Fruit fly (Drosophila melanogaster) whole organism, prepupa: ENCODE data around the gene CG13358.
A peak's percentile ranks its signal among the peaks of the same experiment; 100 is the strongest.

Experiments
- Blimp-1 ChIP-seq: fragments of 200-800 bp; sonication (Bioruptor generic); optimal IDR thresholded peaks from 3 replicates; lab custom pipeline; 2017; ENCODE audit warnings: missing biosample characterization, missing genetic modification characterization, mild to moderate bottlenecking, moderate library complexity, missing genetic modification reagents
- CG10631 ChIP-seq: fragments of 200-800 bp; sonication (Bioruptor generic); optimal IDR thresholded peaks from 2 replicates; lab custom pipeline; 2016; ENCODE audit warnings: missing biosample characterization, missing genetic modification characterization
- CG10669 ChIP-seq: fragments of 200-800 bp; sonication (Bioruptor generic); optimal IDR thresholded peaks from 3 replicates; lab custom pipeline; 2018; ENCODE audit warnings: missing biosample characterization, mild to moderate bottlenecking, missing genetic modification characterization, moderate library complexity
- CG11902 ChIP-seq: fragments of 200-800 bp; sonication (Bioruptor generic); optimal IDR thresholded peaks from 3 replicates; lab custom pipeline; 2016; ENCODE audit warnings: missing biosample characterization, missing genetic modification characterization
- CG15336 ChIP-seq: fragments of 200-800 bp; sonication (Bioruptor generic); IDR thresholded peaks from 2 replicates; pipeline ENCODE4 v1.3.6; 2022; ENCODE audit warnings: missing biosample characterization, missing genetic modification characterization
- CG1621 ChIP-seq: fragments of 200-800 bp; sonication (Bioruptor generic); optimal IDR thresholded peaks from 3 replicates; lab custom pipeline; 2018; ENCODE audit warnings: missing biosample characterization, mild to moderate bottlenecking, missing genetic modification characterization
- CG16779 ChIP-seq: fragments of 200-800 bp; sonication (Bioruptor generic); optimal IDR thresholded peaks from 3 replicates; lab custom pipeline; 2017; ENCODE audit warnings: missing biosample characterization, mild to moderate bottlenecking, missing genetic modification characterization
- CG31627 ChIP-seq: fragments of 200-800 bp; sonication (Bioruptor generic); optimal IDR thresholded peaks from 3 replicates; lab custom pipeline; 2016; ENCODE audit warnings: missing biosample characterization, missing genetic modification characterization
- CG32006 ChIP-seq: fragments of 200-800 bp; sonication (Bioruptor generic); optimal IDR thresholded peaks from 3 replicates; lab custom pipeline; 2017; ENCODE audit warnings: missing biosample characterization, mild to moderate bottlenecking, missing genetic modification characterization
- CG34406 ChIP-seq: fragments of 200-800 bp; sonication (Bioruptor generic); optimal IDR thresholded peaks from 3 replicates; lab custom pipeline; 2016; ENCODE audit warnings: missing biosample characterization, missing genetic modification characterization
- CG3919 ChIP-seq: fragments of 200-800 bp; sonication (Bioruptor generic); optimal IDR thresholded peaks from 3 replicates; lab custom pipeline; 2016; ENCODE audit warnings: missing biosample characterization, missing genetic modification characterization
- CG6792 ChIP-seq: fragments of 200-800 bp; sonication (Bioruptor generic); optimal IDR thresholded peaks from 3 replicates; lab custom pipeline; 2016; ENCODE audit warnings: missing biosample characterization, missing genetic modification characterization
- CG6808 ChIP-seq: fragments of 200-800 bp; sonication (Bioruptor generic); optimal IDR thresholded peaks from 3 replicates; lab custom pipeline; 2017; ENCODE audit warnings: missing biosample characterization, missing genetic modification characterization, mild to moderate bottlenecking, moderate library complexity, missing genetic modification reagents
- CG6854 ChIP-seq: fragments of 200-800 bp; sonication (Bioruptor generic); optimal IDR thresholded peaks from 2 replicates; lab custom pipeline; 2017; ENCODE audit warnings: missing biosample characterization, mild to moderate bottlenecking, missing genetic modification characterization
- CG8119 ChIP-seq: fragments of 200-800 bp; sonication (Bioruptor generic); IDR thresholded peaks from 3 replicates; pipeline ENCODE4 v1.3.6; 2022; ENCODE audit warnings: missing biosample characterization, missing genetic modification characterization
- CG8319 ChIP-seq: fragments of 200-800 bp; sonication (Bioruptor generic); optimal IDR thresholded peaks from 3 replicates; lab custom pipeline; 2016; ENCODE audit warnings: missing biosample characterization, missing genetic modification characterization
- CG8632 ChIP-seq: fragments of 200-800 bp; sonication (Bioruptor generic); optimal IDR thresholded peaks from 3 replicates; lab custom pipeline; 2016; ENCODE audit warnings: missing biosample characterization, missing genetic modification characterization
- CG9139 ChIP-seq: fragments of 200-800 bp; sonication (Bioruptor generic); optimal IDR thresholded peaks from 3 replicates; lab custom pipeline; 2017; ENCODE audit warnings: missing biosample characterization, mild to moderate bottlenecking, missing genetic modification characterization
- Eip78C ChIP-seq: fragments of 200-800 bp; sonication (Bioruptor generic); peaks from one replicate; lab custom pipeline; 2016; ENCODE audit warnings: missing biosample characterization, missing genetic modification characterization
- Eip93F ChIP-seq: fragments of 200-800 bp; sonication (Bioruptor generic); optimal IDR thresholded peaks from 2 replicates; lab custom pipeline; 2016; ENCODE audit warnings: missing biosample characterization, mild to moderate bottlenecking, missing genetic modification characterization
- Gug ChIP-seq: fragments of 200-800 bp; sonication (Bioruptor generic); IDR thresholded peaks from 2 replicates; pipeline ENCODE4 v1.3.6; 2022; ENCODE audit warnings: missing biosample characterization, missing genetic modification characterization
- Hr4 ChIP-seq: fragments of 200-800 bp; sonication (Bioruptor generic); optimal IDR thresholded peaks from 3 replicates; lab custom pipeline; 2016; ENCODE audit warnings: missing biosample characterization, missing genetic modification characterization
- Lpt ChIP-seq: fragments of 200-800 bp; sonication (Bioruptor generic); optimal IDR thresholded peaks from 3 replicates; lab custom pipeline; 2016; ENCODE audit warnings: missing biosample characterization, missing genetic modification characterization
- Met ChIP-seq: fragments of 200-800 bp; sonication (Bioruptor generic); optimal IDR thresholded peaks from 3 replicates; lab custom pipeline; 2016; ENCODE audit warnings: missing biosample characterization, missing genetic modification characterization
- OdsH ChIP-seq: fragments of 200-800 bp; sonication (Bioruptor generic); optimal IDR thresholded peaks from 3 replicates; lab custom pipeline; 2016; ENCODE audit warnings: missing biosample characterization, missing genetic modification characterization
- Smox ChIP-seq: fragments of 200-800 bp; sonication (Bioruptor generic); optimal IDR thresholded peaks from 3 replicates; lab custom pipeline; 2016; ENCODE audit warnings: missing biosample characterization, missing genetic modification characterization
- Sox102F ChIP-seq: fragments of 200-800 bp; sonication (Bioruptor generic); optimal IDR thresholded peaks from 2 replicates; lab custom pipeline; 2016; ENCODE audit warnings: missing biosample characterization, mild to moderate bottlenecking, missing genetic modification characterization
- Sox14 ChIP-seq: fragments of 200-800 bp; sonication (Bioruptor generic); optimal IDR thresholded peaks from 3 replicates; lab custom pipeline; 2016; ENCODE audit warnings: missing biosample characterization, missing genetic modification characterization
- Sox15 ChIP-seq: fragments of 200-800 bp; sonication (Bioruptor generic); optimal IDR thresholded peaks from 3 replicates; lab custom pipeline; 2016; ENCODE audit warnings: missing biosample characterization, missing genetic modification characterization
- acj6 ChIP-seq: fragments of 200-800 bp; sonication (Bioruptor generic); optimal IDR thresholded peaks from 3 replicates; lab custom pipeline; 2016; ENCODE audit warnings: missing biosample characterization, missing genetic modification characterization
- cyc ChIP-seq: fragments of 200-800 bp; sonication (Bioruptor generic); optimal IDR thresholded peaks from 3 replicates; lab custom pipeline; 2016; ENCODE audit warnings: missing biosample characterization, missing genetic modification characterization
- dac ChIP-seq: fragments of 200-800 bp; sonication (Bioruptor generic); optimal IDR thresholded peaks from 2 replicates; lab custom pipeline; 2017; ENCODE audit warnings: missing biosample characterization, mild to moderate bottlenecking, missing genetic modification characterization
- eg ChIP-seq: fragments of 200-800 bp; sonication (Bioruptor generic); IDR thresholded peaks from 3 replicates; pipeline ENCODE4 v1.3.6; 2022; ENCODE audit warnings: missing biosample characterization, missing genetic modification characterization
- esn ChIP-seq: fragments of 200-800 bp; sonication (Bioruptor generic); optimal IDR thresholded peaks from 2 replicates; lab custom pipeline; 2016; ENCODE audit warnings: missing biosample characterization, mild to moderate bottlenecking, missing genetic modification characterization, moderate library complexity
- fd59A ChIP-seq: fragments of 200-800 bp; sonication (Bioruptor generic); optimal IDR thresholded peaks from 2 replicates; lab custom pipeline; 2017; ENCODE audit warnings: missing biosample characterization, mild to moderate bottlenecking, missing genetic modification characterization, missing genetic modification reagents
- lz ChIP-seq: fragments of 200-800 bp; sonication (Bioruptor generic); optimal IDR thresholded peaks from 3 replicates; lab custom pipeline; 2016; ENCODE audit warnings: missing biosample characterization, missing genetic modification characterization
- net ChIP-seq: fragments of 200-800 bp; sonication (Bioruptor generic); optimal IDR thresholded peaks from 3 replicates; lab custom pipeline; 2016; ENCODE audit warnings: missing biosample characterization, missing genetic modification characterization
- pdm3 ChIP-seq: fragments of 200-800 bp; sonication (Bioruptor generic); optimal IDR thresholded peaks from 3 replicates; lab custom pipeline; 2016; ENCODE audit warnings: missing biosample characterization, missing genetic modification characterization
- salr ChIP-seq, 2 experiments: fragments of 200-800 bp; sonication (Bioruptor generic); optimal IDR thresholded peaks; 3 replicates each; lab custom pipeline; 2016 to 2018; ENCODE audit warnings: missing biosample characterization in 2 of 2, missing genetic modification characterization in 2 of 2, mild to moderate bottlenecking in 1 of 2
- spab ChIP-seq: fragments of 200-800 bp; sonication (Bioruptor generic); optimal IDR thresholded peaks from 2 replicates; lab custom pipeline; 2017; ENCODE audit warnings: missing biosample characterization, mild to moderate bottlenecking, missing genetic modification characterization, missing genetic modification reagents
- ss ChIP-seq, 2 experiments: fragments of 200-800 bp; sonication (Bioruptor generic); optimal IDR thresholded peaks; 2 replicates in 1 of 2; 3 replicates in 1 of 2; lab custom pipeline; 2017 to 2018; ENCODE audit warnings: mild to moderate bottlenecking in 2 of 2, missing biosample characterization in 2 of 2, missing genetic modification characterization in 2 of 2, moderate library complexity in 1 of 2
- svp ChIP-seq: fragments of 200-800 bp; sonication (Bioruptor generic); peaks from one replicate; lab custom pipeline; 2016; ENCODE audit warnings: missing biosample characterization, missing genetic modification characterization
- topi ChIP-seq: fragments of 200-800 bp; sonication (Bioruptor generic); optimal IDR thresholded peaks from 3 replicates; lab custom pipeline; 2016; ENCODE audit warnings: missing biosample characterization, missing genetic modification characterization
- vri ChIP-seq: fragments of 200-800 bp; sonication (Bioruptor generic); optimal IDR thresholded peaks from 3 replicates; lab custom pipeline; 2016; ENCODE audit warnings: missing biosample characterization, mild to moderate bottlenecking, missing genetic modification characterization

Gene CG13358

DNA sequence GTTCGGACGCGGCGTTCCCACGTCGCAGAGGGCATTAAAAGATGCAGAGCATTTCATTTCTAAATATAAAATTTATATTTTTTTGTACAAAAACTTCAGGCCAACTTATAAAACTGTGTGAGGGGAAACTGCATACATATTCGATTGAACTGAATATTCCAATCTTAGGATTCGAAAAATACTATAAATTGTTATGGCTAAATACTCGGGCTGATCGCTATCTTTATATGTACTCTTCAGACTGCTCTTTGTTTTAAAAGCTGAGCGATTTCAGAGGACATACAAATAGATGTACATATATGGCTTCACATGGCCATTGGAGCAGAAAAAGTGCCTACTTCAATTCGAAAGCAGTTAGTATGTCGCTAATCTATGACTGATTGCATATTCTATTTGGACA lies 1.4 kb downstream of the CG13358 start, which contains the start of gene CG13359:
Gene CG13359, minus strand, starts transcription at position 101 of the 400 bp plus-strand sequence.
- TF ChIP-seq vri (GFP tag; lab: Kevin White, UChicago) (no peak), Smox (GFP tag; lab: Kevin White, UChicago) (no peak), CG8319 (GFP tag; lab: Kevin White, UChicago) (no peak), spab (no peak), CG11902 (GFP tag; lab: Kevin White, UChicago) (no peak), CG1621 (no peak), fd59A (GFP tag; lab: Kevin White, UChicago) (no peak), net (GFP tag; lab: Kevin White, UChicago) (no peak), OdsH (GFP tag; lab: Kevin White, UChicago) (no peak)

DNA sequence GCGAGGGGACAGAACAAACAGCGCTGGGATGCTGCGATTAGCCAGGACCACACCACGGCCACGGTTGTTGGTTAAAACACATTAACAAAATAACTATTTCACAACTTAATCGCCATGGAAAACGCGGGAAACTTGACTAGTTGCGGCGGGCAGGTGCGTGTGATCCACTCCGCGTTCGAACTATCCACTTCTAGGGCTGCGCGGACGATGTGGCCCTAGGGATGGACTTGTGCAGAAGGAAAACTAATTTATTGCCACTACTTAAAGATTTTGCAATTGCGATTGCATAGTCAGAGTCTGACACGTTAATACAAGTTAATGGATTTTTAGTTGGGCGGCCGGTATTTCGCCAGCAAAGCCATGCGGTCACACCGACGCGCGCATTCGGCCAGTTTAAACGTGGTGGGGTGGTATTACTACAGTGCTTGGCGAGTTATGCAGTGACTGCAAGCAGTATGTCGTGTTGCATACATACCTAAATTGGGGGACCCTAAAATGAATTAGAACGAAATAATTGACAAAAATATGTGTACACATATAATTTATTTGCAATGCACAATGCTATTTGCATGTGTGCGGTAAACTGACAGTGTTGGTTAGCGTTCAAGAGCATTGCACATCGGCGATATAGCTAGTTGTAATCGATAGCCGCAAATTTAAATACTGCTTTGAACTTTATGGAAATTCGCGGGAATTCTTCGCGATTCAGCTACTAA lies 3.4 kb downstream of the CG13358 start, which contains the start of gene Rbf:
Gene Rbf, minus strand, starts transcription at position 323 of the 716 bp plus-strand sequence.
- TF ChIP-seq CG16779 (tag; lab: Kevin White, UChicago) (no peak), Gug (GFP tag; lab: Robert Waterston, UW) (no peak), Smox (GFP tag; lab: Kevin White, UChicago) (no peak), CG3919 (GFP tag; lab: Kevin White, UChicago) (peak; percentile 13), cyc (peak; percentile 6), OdsH (GFP tag; lab: Kevin White, UChicago) (no peak), Sox102F (GFP tag; lab: Kevin White, UChicago) (no peak), CG10631 (GFP tag; lab: Kevin White, UChicago) (peak; percentile 1), eg (GFP tag; lab: Robert Waterston, UW) (no peak), CG6808 (GFP tag; lab: Kevin White, UChicago) (peak; percentile 6), CG6792 (GFP tag; lab: Kevin White, UChicago) (no peak), fd59A (GFP tag; lab: Kevin White, UChicago) (no peak), CG9139 (GFP tag; lab: Kevin White, UChicago) (no peak), Eip78C (GFP tag; lab: Kevin White, UChicago) (peak; percentile 47), lz (no peak), ss (GFP tag; optimal IDR thresholded peaks at IDR 0.05; lab: Kevin White, UChicago) (no peak), salr (GFP tag; optimal IDR thresholded peaks at IDR 0.05; lab: Kevin White, UChicago) (no peak), CG34406 (GFP tag; lab: Kevin White, UChicago) (no peak), Eip93F (GFP tag; lab: Kevin White, UChicago) (no peak), CG8319 (GFP tag; lab: Kevin White, UChicago) (no peak), Lpt (GFP tag; lab: Kevin White, UChicago) (no peak), Hr4 (GFP tag; lab: Kevin White, UChicago) (no peak), CG8119 (GFP tag; lab: Robert Waterston, UW) (no peak), Sox15 (GFP tag; lab: Kevin White, UChicago) (no peak), spab (no peak), svp (GFP tag; lab: Kevin White, UChicago) (peak; percentile 23), CG6854 (GFP tag; lab: Kevin White, UChicago) (no peak), CG10669 (GFP tag; lab: Kevin White, UChicago) (no peak), Sox14 (GFP tag; lab: Kevin White, UChicago) (peak; percentile 14), topi (GFP tag; lab: Kevin White, UChicago) (peak; percentile 18), CG31627 (GFP tag; lab: Kevin White, UChicago) (peak; percentile 12), CG15336 (GFP tag; lab: Robert Waterston, UW) (no peak), CG1621 (no peak)
- TF ChIP-seq, all 60 proteins: peak for 9

DNA sequence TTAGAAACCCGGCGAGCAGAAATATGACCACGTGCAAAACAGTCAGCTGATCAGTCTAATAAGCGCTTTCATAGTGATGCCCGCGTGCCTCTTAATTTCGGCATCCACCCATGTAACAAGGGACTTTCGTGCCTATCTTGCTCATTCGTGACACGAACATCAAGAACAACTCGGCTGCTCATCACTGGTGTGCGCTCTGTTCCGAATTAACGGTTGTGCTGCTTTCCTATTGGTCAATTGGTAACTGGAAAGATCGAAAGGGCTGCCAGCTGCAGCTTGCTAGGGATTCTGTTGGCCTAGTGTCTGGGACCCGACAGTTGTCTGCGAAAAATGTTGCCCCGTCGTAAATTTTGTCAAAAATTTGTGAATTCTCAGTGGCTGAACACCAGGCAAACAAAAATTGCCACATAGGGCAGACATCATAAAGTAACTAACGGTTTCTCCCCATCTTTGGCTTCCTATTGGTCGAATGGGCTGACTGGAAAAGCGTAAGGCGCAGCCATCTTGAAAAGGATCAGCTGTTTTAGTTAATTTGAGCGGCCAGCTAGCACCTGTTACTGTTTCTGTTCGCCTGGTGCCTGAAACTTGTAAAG lies 8.2 kb downstream of the CG13358 start:
- TF ChIP-seq Eip93F (GFP tag; lab: Kevin White, UChicago) = no peak
- TF ChIP-seq Eip78C (GFP tag; lab: Kevin White, UChicago) = peak; percentile 66
- no peak for TF ChIP-seq Gug (GFP tag; lab: Robert Waterston, UW)
- no peak for TF ChIP-seq acj6
- no peak for TF ChIP-seq Sox15 (GFP tag; lab: Kevin White, UChicago)
- TF ChIP-seq CG32006 (GFP tag; lab: Kevin White, UChicago) = no peak
- no peak for TF ChIP-seq CG8319 (GFP tag; lab: Kevin White, UChicago)
- TF ChIP-seq CG10669 (GFP tag; lab: Kevin White, UChicago) = no peak
- TF ChIP-seq Met (GFP tag; lab: Kevin White, UChicago) = no peak
- TF ChIP-seq Smox (GFP tag; lab: Kevin White, UChicago) = peak; percentile 6
- peak; percentile 34 for TF ChIP-seq CG6808 (GFP tag; lab: Kevin White, UChicago)
- TF ChIP-seq pdm3 (GFP tag; lab: Kevin White, UChicago) = no peak
- TF ChIP-seq svp (GFP tag; lab: Kevin White, UChicago) = peak; percentile 91
- TF ChIP-seq Hr4 (GFP tag; lab: Kevin White, UChicago) = no peak
- no peak for TF ChIP-seq CG16779 (tag; lab: Kevin White, UChicago)
- no peak for TF ChIP-seq CG8632
- TF ChIP-seq OdsH (GFP tag; lab: Kevin White, UChicago) = no peak
- no peak for TF ChIP-seq dac
- TF ChIP-seq esn (GFP tag; lab: Kevin White, UChicago) = peak; percentile 46
- TF ChIP-seq Blimp-1 (GFP tag; lab: Kevin White, UChicago) = no peak
- TF ChIP-seq ss (GFP tag; optimal IDR thresholded peaks at IDR 0.05; lab: Kevin White, UChicago) = peak in 1 of 2 experiments; percentile 42
